Fruit fly (Drosophila melanogaster): ENCODE measurements around the gene Tti1.

Gene Tti1

DNA sequence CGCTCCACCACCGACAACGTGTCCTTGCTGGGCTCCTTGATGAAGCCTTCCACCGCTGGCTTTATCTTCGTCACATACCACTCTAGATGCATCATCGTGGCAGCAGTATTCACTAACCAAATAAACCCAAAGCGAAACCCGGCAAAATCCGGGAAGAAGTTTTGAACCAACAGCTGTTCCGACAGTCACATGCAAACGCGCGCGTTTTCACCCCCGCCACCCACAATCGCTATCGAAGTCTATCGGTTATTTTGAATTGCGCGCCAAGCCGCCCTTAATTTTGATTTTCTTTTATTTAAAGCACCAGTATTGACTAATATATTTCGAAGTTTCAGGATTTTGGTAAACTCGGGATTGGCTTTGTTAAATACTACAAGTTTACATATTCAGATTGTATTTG, at the start of gene Tti1:
TSS of gene Tti1 (minus strand) at position 200 of the 400 bp plus-strand sequence.
- TF ChIP-seq CG17801 (GFP tag; optimal IDR thresholded peaks at IDR 0.05; ENCODE audit: partially characterized antibody) = no peak

DNA sequence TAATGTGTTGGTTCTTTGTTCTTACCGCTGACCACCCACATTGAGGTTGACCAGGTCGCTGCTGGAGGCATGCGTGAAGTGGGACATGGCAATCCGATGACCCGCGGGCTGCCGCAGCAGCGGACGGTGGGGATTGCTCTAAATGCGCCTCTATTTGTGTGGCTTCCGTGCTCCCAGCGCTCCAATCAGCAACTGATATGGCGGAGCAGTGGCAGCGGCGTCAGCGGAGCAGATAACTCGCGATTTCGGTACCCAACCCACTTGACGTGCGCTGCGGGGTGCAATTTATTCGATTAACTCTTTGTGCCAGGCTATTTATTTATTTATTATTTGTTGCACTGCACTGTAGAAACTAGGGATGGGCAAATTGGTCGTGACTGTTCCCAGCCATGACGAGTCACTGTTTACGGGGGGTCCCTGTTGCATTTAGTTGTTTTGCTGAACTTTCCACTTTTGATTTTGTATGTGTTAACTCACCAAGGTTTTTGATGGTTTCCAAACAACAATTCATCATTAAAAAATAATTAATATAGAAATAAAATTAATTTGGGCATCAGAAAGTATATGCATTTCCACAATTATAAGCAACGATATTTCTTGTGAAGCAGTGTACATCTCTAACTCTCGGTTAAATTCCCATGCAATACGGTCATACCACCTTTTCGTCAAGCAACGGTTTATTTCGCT, 46.3 kb upstream of the Tti1 start, which contains the start of the genes CG9467 and CG8526:
TSS of gene CG9467 (minus strand) at position 383 of the 687 bp plus-strand sequence.
TSS of gene CG8526 (plus strand) at position 637 of the 687 bp plus-strand sequence.
- TF ChIP-seq CG17801 (GFP tag; optimal IDR thresholded peaks at IDR 0.05; ENCODE audit: partially characterized antibody) = peak; percentile 8

DNA sequence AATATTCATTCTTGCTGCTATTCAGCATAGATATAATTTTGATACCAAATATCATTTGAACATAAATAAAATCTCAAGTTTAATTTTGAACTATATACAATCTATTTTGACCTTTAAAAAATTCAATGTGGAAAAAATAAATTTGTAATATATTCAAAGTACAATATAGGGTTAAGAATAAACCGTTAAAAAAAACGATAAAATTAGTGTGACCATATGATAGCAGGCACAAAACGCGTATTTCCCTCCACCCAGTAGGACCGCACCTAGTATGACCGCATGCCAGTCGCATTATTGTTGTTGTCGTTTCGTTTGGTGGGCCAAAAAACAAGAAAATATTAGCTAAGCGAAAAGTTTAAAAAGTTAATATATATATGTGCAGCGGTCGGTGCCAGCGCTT, 38.5 kb upstream of the Tti1 start, which contains the start of gene CG8516:
TSS of gene CG8516 (plus strand) at position 278 of the 400 bp plus-strand sequence.
- peak; percentile 51 for TF ChIP-seq CG17801 (GFP tag; optimal IDR thresholded peaks at IDR 0.05; ENCODE audit: partially characterized antibody)

DNA sequence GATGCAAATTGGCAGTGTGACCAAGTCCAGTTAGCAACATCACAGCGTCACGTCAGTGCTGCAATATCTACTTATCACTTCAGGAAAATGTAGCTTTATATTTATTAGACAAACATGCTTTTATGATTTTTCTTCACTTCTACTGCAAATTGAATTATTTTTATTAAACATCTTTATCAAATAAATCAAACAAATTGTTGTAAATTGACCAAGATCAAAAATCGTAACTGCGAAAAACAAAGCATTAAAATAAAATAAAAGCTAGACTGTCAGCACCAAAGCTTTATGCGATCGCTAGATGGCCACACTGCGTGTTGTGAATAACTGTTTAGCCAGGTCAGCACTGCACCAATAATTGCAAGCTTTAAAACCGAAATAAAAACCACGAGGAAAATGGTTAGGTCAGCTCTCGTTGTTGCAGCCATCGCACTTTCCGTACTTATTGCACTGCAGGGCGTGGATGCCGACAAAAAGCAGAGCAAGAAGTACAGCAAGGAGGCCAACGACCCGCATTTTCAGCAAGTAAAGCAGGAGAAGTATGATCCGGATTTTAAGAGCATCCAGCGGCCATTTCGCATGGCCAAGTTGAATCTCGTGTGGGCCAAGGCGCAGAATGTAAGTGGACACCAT, 36.8 kb upstream of the Tti1 start, which contains the start of the genes CG12945 and CG8507:
TSS of gene CG12945 (minus strand) at position 45 of the 630 bp plus-strand sequence.
TSS of gene CG8507 (plus strand) at position 307 of the 630 bp plus-strand sequence.
- TF ChIP-seq CG17801 (GFP tag; optimal IDR thresholded peaks at IDR 0.05; ENCODE audit: partially characterized antibody) = peak; percentile 84

DNA sequence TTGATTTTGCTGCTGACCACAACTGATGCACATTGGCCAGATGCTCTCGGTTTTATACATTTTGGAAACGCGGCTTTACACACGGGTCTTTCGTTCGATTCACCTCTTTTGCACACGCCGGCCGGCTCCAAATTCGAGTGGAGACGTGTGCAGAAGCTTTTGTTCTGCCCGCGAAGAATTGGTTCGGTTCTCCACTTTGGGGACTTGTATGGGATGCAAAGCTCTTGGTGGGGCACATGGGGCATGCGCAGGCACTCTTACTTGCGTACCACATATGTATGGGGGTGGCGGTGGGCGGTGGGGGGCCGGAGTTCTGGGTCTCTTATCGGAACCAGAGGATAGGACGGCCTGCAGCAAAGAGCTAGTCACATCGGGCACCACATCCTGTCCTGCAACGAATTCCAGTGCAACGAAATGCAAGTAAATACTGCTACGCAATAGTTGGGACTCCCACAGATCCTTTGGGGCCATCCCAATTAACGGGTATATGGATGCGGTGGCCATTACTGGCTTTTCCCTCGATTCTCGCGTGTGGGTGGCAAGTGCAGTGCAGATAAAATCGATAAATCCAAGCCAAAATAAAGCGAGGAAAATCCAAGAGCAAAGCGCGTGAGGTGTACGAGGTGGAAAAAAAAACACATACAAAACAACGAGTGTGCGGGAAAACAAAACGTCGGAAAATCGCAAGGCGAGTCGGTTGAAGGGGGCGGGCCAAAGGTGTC, 30.0 kb upstream of the Tti1 start, which contains the start of the genes MtnA and CG8500:
TSS of gene MtnA (minus strand) at position 30 of the 722 bp plus-strand sequence.
TSS of gene CG8500 (plus strand) at position 313 of the 722 bp plus-strand sequence.
- no peak for TF ChIP-seq CG17801 (GFP tag; optimal IDR thresholded peaks at IDR 0.05; ENCODE audit: partially characterized antibody)

DNA sequence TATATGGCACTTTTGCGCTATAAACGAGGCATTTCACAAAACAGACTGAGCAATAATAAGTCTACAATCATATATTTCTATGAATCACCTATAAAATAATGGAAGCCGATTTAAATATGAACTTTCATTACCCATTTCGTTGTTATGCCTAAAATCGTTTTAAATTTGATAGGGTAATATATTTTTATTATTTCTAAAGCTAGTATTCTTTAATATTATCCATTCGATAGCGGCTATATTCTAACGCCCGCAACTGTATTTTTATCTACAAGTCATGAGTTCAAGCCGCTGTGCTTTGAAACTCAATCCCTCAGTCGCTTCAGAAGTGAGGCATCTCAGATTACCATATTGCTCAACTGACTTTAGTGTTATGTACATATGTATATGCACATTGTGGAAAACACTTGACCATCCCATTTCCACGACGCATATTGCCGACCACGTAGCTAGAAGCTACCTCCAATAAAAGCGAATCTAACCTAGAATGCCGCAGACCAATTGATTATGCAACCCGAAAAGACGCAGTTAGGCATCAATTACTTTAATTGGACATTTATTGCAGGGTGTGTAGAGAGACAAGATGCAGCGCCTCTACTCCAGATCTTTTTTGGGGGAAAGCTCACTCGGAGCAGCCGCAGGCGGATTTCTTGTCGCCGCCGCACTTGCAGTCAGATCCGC, 28.9 kb upstream of the Tti1 start:
- TF ChIP-seq CG17801 (GFP tag; optimal IDR thresholded peaks at IDR 0.05; ENCODE audit: partially characterized antibody) = peak; percentile 55

DNA sequence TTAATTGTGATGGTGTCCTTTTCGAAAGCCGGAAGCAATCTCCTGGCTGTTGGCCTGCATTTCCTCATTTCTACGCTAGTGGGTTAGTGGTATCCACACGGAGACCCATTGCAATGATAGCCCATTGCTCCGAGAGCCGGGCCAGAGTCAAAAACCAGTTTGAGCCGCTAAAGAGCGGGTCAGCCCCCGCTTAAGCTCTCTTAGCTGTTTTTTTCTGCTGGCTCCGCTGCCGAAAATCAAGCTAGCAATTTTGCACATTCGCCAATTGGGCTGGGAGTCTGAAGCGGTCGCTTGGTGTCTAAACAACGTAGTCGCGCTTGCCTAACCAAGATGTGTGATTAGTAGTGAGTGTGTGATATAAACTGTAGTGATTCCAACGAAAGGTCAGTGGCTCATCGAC, 25.3 kb upstream of the Tti1 start, which contains the start of gene CG12947:
TSS of gene CG12947 (plus strand) at position 301 of the 400 bp plus-strand sequence.
- no peak for TF ChIP-seq CG17801 (GFP tag; optimal IDR thresholded peaks at IDR 0.05; ENCODE audit: partially characterized antibody)

DNA sequence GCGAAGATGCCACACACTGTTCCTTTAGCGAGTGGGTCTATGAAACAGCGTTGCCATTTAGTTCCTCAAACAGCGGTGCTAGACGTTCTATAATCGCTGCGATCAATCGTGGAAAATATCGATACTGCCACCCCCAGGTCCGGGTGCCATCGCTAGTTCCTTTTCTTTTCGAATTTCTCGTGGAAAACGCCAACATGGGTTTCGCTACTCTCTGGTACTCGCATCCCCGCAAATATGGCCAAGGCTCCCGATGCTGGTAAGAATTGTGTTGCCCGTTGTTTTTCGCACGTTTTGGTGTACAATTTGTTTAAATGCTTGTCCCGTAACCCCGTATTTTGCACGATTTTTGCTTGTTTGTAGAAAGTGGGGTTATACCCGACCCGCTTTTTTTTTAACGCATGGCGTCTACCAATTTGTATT, 23.5 kb upstream of the Tti1 start, which contains the start of gene RpS29:
TSS of gene RpS29 (plus strand) at position 102 of the 420 bp plus-strand sequence.
- TF ChIP-seq CG17801 (GFP tag; optimal IDR thresholded peaks at IDR 0.05; ENCODE audit: partially characterized antibody) = peak; percentile 81

DNA sequence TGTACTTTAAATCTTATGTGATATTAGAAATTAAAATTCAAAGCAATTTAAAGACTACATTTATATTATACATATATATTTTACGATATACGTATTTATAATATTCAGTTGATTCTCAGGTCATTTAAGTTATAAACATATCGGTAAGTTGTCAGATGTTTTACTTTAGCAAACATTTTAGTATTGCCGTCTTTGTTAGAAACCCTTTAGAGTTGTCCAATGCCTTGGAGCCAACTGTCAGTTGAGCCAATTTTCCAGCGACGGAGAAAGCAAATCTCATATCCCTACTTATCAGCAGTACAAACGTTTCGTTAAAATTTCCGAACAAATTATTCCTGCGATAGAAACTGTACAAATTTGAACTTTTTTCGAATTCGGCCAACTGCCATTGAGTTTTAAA, 20.3 kb upstream of the Tti1 start, which contains the start of gene topi:
TSS of gene topi (plus strand) at position 301 of the 400 bp plus-strand sequence.
- no peak for TF ChIP-seq CG17801 (GFP tag; optimal IDR thresholded peaks at IDR 0.05; ENCODE audit: partially characterized antibody)

DNA sequence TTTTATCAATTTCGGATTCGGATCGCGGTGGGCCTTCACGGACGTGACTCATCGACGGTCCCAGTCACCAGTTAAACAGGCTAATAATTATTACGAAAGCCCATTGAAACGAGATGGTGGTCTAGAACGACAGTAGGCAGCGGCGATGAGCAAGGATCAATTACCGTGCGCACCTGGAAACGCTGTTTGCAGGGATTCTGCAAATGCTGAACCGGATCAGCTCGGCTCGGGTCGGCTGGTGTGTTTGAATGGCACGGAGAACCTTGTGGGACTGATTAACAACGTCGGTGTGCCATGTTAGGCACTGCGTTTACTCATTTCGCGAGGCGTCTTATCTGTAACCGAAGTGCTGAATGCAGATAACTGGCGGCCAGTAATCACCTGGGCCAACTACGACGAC, 19.7 kb upstream of the Tti1 start, which contains the start of gene Whamy:
TSS of gene Whamy (minus strand) at position 273 of the 400 bp plus-strand sequence.
- TF ChIP-seq CG17801 (GFP tag; optimal IDR thresholded peaks at IDR 0.05; ENCODE audit: partially characterized antibody) = no peak

DNA sequence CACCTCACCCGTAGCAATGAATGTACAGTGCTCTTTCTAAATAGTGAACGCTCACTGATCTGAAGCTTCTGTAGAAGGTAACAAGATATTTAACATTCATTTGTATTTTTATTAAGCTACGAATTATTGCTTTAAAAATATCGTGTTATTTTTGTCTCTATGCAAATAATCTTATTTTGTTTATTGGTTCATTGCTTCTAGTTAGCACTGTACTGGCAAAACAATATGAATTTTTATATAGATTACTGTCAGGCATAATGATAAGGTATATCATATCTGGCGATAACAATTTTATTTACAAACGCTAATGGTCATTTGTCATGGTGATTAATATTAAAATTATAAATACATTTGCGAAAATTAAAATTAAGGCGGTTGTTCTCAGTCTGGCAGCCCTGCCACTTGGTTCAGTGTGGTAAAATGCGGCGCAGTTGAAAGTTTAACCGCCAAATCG, 17.1 kb upstream of the Tti1 start, which contains the start of gene CG9471:
TSS of gene CG9471 (minus strand) at position 24 of the 454 bp plus-strand sequence.
- TF ChIP-seq CG17801 (GFP tag; optimal IDR thresholded peaks at IDR 0.05; ENCODE audit: partially characterized antibody) = peak; percentile 95

DNA sequence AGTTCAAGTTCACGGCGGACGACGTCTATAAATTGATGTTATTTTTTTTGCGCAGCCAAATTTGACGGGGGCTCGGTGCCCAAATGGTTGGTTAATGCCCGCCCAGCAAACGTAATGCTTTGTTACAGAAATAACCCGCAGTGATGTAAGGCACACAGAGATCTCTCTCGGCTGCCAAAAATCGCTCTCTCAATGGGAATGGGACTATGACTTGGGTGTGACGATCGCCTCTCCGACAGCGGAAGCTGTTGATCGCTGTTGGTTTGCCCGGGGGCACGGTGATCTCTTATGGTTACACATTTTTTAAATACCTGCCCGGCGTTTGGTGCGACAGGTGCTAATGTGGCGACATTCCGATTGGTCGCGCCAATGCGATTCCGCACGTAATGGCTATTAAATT, 15.6 kb upstream of the Tti1 start:
- TF ChIP-seq CG17801 (GFP tag; optimal IDR thresholded peaks at IDR 0.05; ENCODE audit: partially characterized antibody) = no peak

DNA sequence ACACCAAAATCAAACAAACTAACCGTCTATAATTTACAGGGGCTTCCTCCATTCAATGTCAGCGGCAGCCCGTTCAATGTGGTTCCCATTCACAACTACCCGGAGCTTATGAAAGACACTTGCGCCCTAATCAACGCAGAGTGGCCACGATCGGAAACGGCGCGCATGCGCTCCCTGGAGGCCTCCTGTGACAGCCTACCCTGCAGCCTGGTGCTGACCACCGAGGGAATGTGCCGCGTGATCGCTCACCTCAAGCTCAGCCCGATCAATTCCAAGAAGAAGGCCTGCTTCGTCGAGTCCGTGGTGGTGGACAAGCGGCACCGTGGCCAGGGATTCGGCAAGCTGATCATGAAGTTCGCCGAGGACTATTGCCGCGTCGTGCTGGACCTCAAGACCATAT, 14.4 kb upstream of the Tti1 start, which contains the start of gene MED6:
TSS of gene MED6 (minus strand) at position 101 of the 400 bp plus-strand sequence.
- no peak for TF ChIP-seq CG17801 (GFP tag; optimal IDR thresholded peaks at IDR 0.05; ENCODE audit: partially characterized antibody)
